Fruit fly (Drosophila melanogaster) ovary, adult (tissue): ENCODE measurements around the gene CG31087.

ENCODE experiments used
- CG17801 ChIP-seq: fragments of 200-800 bp; optimal IDR thresholded peaks from 2 replicates; lab custom pipeline; 2019; ENCODE audit warnings: missing biosample characterization, mild to moderate bottlenecking, missing genetic modification characterization, moderate library complexity; ENCODE audit not compliant: partially characterized antibody

The CG31087 gene

dm6 chr3R:25309175-25309574, 4.5 kb downstream of the CG31087 start:
- no peak for TF ChIP-seq CG17801 (GFP tag; lab: Kevin White, UChicago)

dm6 chr3R:25308228-25308627, 5.4 kb downstream of the CG31087 start, which contains the start of gene CG10550:
Gene CG10550, minus strand, starts transcription at chr3R:25308391.
- no peak for TF ChIP-seq CG17801 (GFP tag; lab: Kevin White, UChicago)

dm6 chr3R:25305822-25306544, 7.7 kb downstream of the CG31087 start:
- TF ChIP-seq CG17801 (GFP tag; lab: Kevin White, UChicago), result no peak

dm6 chr3R:25303857-25304440, 9.7 kb downstream of the CG31087 start, which contains the start of gene CG31436:
Gene CG31436, plus strand, starts transcription at chr3R:25304137.
- TF ChIP-seq CG17801 (GFP tag; lab: Kevin White, UChicago), result peak; percentile 3

- TF ChIP-seq CG17801 (GFP tag; lab: Kevin White, UChicago), result no peak
Measured at dm6 chr3R:25302239-25302638, 11.4 kb downstream of the CG31087 start, which contains the start of gene CG31370. Gene CG31370, plus strand, starts transcription at chr3R:25302464.

- TF ChIP-seq CG17801 (GFP tag; lab: Kevin White, UChicago), result no peak
Measured at dm6 chr3R:25300575-25300974, 13.1 kb downstream of the CG31087 start, which contains the start of gene CG13659. Gene CG13659, plus strand, starts transcription at chr3R:25300891.

- no peak for TF ChIP-seq CG17801 (GFP tag; lab: Kevin White, UChicago)
Measured at dm6 chr3R:25299507-25299964, 14.1 kb downstream of the CG31087 start, which contains the start of gene CG31288. Gene CG31288, minus strand, starts transcription at chr3R:25299557.

DNA sequence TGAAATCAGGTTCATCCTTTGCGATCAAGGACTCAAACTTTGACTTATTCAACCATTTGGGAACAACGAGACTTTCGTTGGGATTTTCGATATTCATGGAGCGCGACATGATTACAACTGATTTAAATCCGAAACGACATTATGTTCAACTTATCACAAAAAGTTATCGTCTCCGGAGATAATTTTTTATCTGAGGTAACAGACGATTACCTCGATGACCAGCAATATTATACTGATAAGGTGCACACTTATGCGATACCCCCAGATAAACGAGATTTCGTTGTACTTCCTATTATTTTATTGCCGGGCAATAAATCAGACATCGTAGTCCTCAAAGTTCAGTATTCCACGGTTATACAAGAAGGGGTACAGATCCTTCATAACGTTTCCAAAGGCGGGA, 16.0 kb downstream of the CG31087 start, which contains the start of gene CG31097:
Gene CG31097, minus strand, starts transcription at position 101 of the 400 bp plus-strand sequence.
- no peak for TF ChIP-seq CG17801 (GFP tag; lab: Kevin White, UChicago)

dm6 chr3R:25295320-25296020, 18.2 kb downstream of the CG31087 start, which contains the start of gene CG31102:
Gene CG31102, minus strand, starts transcription at chr3R:25295594.
- TF ChIP-seq CG17801 (GFP tag; lab: Kevin White, UChicago), result no peak

DNA sequence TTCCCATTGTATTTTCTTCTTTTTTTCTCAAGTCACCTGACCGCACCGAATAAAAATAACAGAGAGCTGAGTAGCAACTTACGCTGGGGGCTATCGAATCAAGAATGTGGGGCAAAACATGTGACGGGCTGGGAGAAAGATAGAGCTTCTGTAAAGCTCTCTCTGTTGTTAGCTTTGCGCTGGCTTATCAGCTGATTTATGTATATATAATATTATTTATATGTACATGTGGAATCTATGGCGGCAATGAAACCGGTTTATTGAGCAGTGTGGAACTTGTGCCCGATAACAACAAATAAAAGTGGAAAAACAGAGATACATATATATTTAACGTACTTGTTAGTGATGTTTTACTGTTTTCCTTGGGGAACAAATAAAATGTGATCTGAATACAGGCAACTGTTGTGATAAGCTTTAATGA, 20.8 kb downstream of the CG31087 start, which contains the start of gene CG31098:
Gene CG31098, minus strand, starts transcription at position 114 of the 421 bp plus-strand sequence.
- TF ChIP-seq CG17801 (GFP tag; lab: Kevin White, UChicago), result peak; percentile 90

DNA sequence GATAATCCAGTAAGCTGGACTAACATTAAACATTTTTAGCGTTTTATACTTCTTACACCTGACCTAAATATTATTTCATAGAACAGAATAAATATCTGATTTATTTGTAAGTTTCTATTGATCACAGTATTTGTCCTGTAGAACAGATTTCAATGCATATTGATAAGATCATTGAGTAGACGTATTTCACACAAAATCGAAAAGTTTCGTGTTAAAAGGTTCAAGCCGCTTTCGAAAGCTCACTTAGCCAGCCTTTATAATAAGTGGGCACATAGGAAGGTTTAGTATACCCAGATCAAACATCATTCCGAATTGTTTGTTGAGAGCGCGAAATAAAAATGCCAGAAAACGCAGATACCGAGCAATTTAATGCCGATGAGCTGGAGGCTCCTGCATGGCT, 24.0 kb downstream of the CG31087 start, which contains the start of gene CG11893:
Gene CG11893, plus strand, starts transcription at position 301 of the 400 bp plus-strand sequence.
- no peak for TF ChIP-seq CG17801 (GFP tag; lab: Kevin White, UChicago)

dm6 chr3R:25287128-25287527, 26.5 kb downstream of the CG31087 start, which contains the start of gene CG13658:
Gene CG13658, plus strand, starts transcription at chr3R:25287474.
- peak; percentile 40 for TF ChIP-seq CG17801 (GFP tag; lab: Kevin White, UChicago)

- TF ChIP-seq CG17801 (GFP tag; lab: Kevin White, UChicago), result no peak
Measured at dm6 chr3R:25285173-25285572, 28.5 kb downstream of the CG31087 start, which contains the start of gene CG31104. Gene CG31104, plus strand, starts transcription at chr3R:25285473.

- TF ChIP-seq CG17801 (GFP tag; lab: Kevin White, UChicago), result no peak
Measured at dm6 chr3R:25283209-25283670, 30.4 kb downstream of the CG31087 start, which contains the start of gene CG31300. Gene CG31300, plus strand, starts transcription at chr3R:25283620.
